Worm (Caenorhabditis elegans): Measurements from ENCODE around the gene srbc-75.

DNA sequence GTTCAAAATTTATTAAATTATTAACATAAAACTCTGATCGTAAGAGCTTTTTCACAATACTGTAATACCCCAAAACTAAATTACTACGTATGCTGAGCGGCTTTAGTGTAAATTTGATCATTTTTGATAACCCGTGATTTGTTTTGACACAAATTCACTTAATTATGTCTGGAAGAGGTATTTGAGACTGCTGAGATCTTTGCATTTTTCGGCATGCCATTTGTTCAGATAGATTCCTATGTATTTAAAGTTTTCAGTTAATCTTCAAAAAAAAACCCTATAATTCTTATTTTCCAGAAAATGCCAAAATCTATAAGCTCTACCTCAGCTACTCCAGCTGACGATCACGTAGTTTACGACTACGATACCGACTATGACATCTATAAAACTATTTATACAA is 23.4 kb upstream of the srbc-75 start, which contains the start of gene srw-15:
- TF ChIP-seq klf-2 (GFP tag; conservative IDR thresholded peaks at IDR 0.05) (no peak), flt-1 (GFP tag; IDR thresholded peaks at IDR 0.05) (no peak), ref-1 (GFP tag; conservative IDR thresholded peaks at IDR 0.05) (no peak), T22C8.4 (GFP tag; IDR thresholded peaks at IDR 0.05) (no peak), ztf-23 (GFP tag; IDR thresholded peaks at IDR 0.05) (no peak)
